Fruit fly (Drosophila melanogaster) whole organism, embryonic: Measurements from ENCODE around the gene CG5516.
A peak's percentile ranks its signal among the peaks of the same experiment; 100 is the strongest.

ENCODE experiments used
- BEAF-32 ChIP-seq: fragments of 200-800 bp; sonication (Bioruptor generic); optimal IDR thresholded peaks from 3 replicates; lab custom pipeline; 2017; ENCODE audit warnings: missing biosample characterization, missing genetic modification characterization, mild to moderate bottlenecking, moderate library complexity, missing genetic modification reagents
- C15 ChIP-seq: fragments of 200-800 bp; sonication (Bioruptor generic); IDR thresholded peaks from 3 replicates; pipeline ENCODE4 v1.3.6; 2022; ENCODE audit warnings: missing biosample characterization, missing genetic modification characterization
- CG10147 ChIP-seq: fragments of 200-800 bp; sonication (Bioruptor generic); optimal IDR thresholded peaks from 2 replicates; lab custom pipeline; 2019; ENCODE audit warnings: missing biosample characterization, mild to moderate bottlenecking, missing genetic modification characterization, moderate library complexity
- CG10565 ChIP-seq: fragments of 200-800 bp; sonication (Bioruptor generic); optimal IDR thresholded peaks from 3 replicates; lab custom pipeline; 2016; ENCODE audit warnings: missing biosample characterization, mild to moderate bottlenecking, missing genetic modification characterization
- CG13775 ChIP-seq: fragments of 200-800 bp; sonication (Bioruptor generic); optimal IDR thresholded peaks from 3 replicates; lab custom pipeline; 2017; ENCODE audit warnings: missing biosample characterization, mild to moderate bottlenecking, missing genetic modification characterization
- CG8478 ChIP-seq: fragments of >200 bp; optimal IDR thresholded peaks from 2 replicates; lab custom pipeline; 2018
- CG9876 ChIP-seq: fragments of 200-800 bp; sonication (Bioruptor generic); optimal IDR thresholded peaks from 2 replicates; lab custom pipeline; 2016; ENCODE audit warnings: missing biosample characterization, missing genetic modification characterization
- Ptx1 ChIP-seq: fragments of 200-800 bp; sonication (Bioruptor generic); IDR thresholded peaks from 2 replicates; pipeline ENCODE4 v1.3.6; 2022; ENCODE audit warnings: missing biosample characterization, missing genetic modification characterization
- Vsx1 ChIP-seq: fragments of 200-800 bp; sonication (Bioruptor generic); optimal IDR thresholded peaks from 2 replicates; lab custom pipeline; 2017; ENCODE audit warnings: missing biosample characterization, mild to moderate bottlenecking, missing genetic modification characterization, missing genetic modification reagents
- ab ChIP-seq: fragments of 200-800 bp; sonication (Bioruptor generic); optimal IDR thresholded peaks from 2 replicates; lab custom pipeline; 2016; ENCODE audit warnings: missing biosample characterization, missing genetic modification characterization
- pan ChIP-seq, 4 experiments: fragments of >200 bp in 3 of 4; fragments of 200-800 bp in 1 of 4; sonication (Bioruptor generic) in 1 of 4; optimal IDR thresholded peaks in 3 of 4; IDR thresholded peaks in 1 of 4; 2 replicates each; pipeline versions ENCODE4 v1.3.6 to Lab custom; 2017 to 2022; ENCODE audit warnings: missing biosample characterization in 2 of 4, missing genetic modification characterization in 2 of 4, mixed read lengths in 1 of 4
- sc ChIP-seq, 3 experiments: fragments of >200 bp in 2 of 3; fragments of 200-800 bp in 1 of 3; sonication (Bioruptor generic) in 1 of 3; optimal IDR thresholded peaks; 2 replicates in 2 of 3; 3 replicates in 1 of 3; lab custom pipeline; 2017; ENCODE audit warnings: mild to moderate bottlenecking in 1 of 3, missing biosample characterization in 1 of 3, missing genetic modification characterization in 1 of 3, missing genetic modification reagents in 1 of 3
- usp ChIP-seq: fragments of >200 bp; optimal IDR thresholded peaks from 2 replicates; lab custom pipeline; 2017; ENCODE audit warnings: missing biosample characterization, missing genetic modification characterization
- zen2 ChIP-seq: fragments of 200-800 bp; sonication (Bioruptor generic); IDR thresholded peaks from 3 replicates; pipeline ENCODE4 v1.3.6; 2022; ENCODE audit warnings: missing biosample characterization, missing genetic modification characterization; ENCODE audit not compliant: partially characterized antibody

- no peak for TF ChIP-seq CG9876 (GFP tag; lab: Kevin White, UChicago)
- no peak for TF ChIP-seq pan (optimal IDR thresholded peaks at IDR 0.05; lab: Kevin White, UChicago)
- peak in 1 of 2 experiments; percentile 23 for TF ChIP-seq pan (GFP tag; optimal IDR thresholded peaks at IDR 0.05 in 1 of 2, IDR thresholded peaks at IDR 0.05 in 1 of 2)
- TF ChIP-seq Vsx1 (GFP tag; lab: Kevin White, UChicago): no peak
- TF ChIP-seq BEAF-32 (GFP tag; lab: Kevin White, UChicago): no peak
- no peak for TF ChIP-seq CG13775 (GFP tag; lab: Kevin White, UChicago)
- no peak for TF ChIP-seq C15
- TF ChIP-seq CG8478 (lab: Kevin White, UChicago): no peak
- TF ChIP-seq CG10565 (GFP tag; lab: Kevin White, UChicago): no peak
- TF ChIP-seq zen2: no peak
- 0 out of 2 replicates have a peak, but pooled peaks have one; percentile 19 for TF ChIP-seq Ptx1 (GFP tag; lab: Robert Waterston, UW)
- TF ChIP-seq usp (GFP tag; lab: Kevin White, UChicago): no peak
- TF ChIP-seq CG10147: no peak
- no peak for TF ChIP-seq sc (optimal IDR thresholded peaks at IDR 0.05; lab: Kevin White, UChicago)
- TF ChIP-seq sc (GFP tag; optimal IDR thresholded peaks at IDR 0.05; lab: Kevin White, UChicago): no peak
- TF ChIP-seq ab (GFP tag; lab: Kevin White, UChicago): no peak
These were observed 44.1 kb upstream of the CG5516 start for dm6 chr3R:15919367-15920228.
